Fruit fly (Drosophila melanogaster) S2 (cell line): Measurements from ENCODE around the gene Targ2.

Experiments used
- CG8478 ChIP-seq: fragments of >200 bp; optimal IDR thresholded peaks from 2 replicates; lab custom pipeline; 2018
- CTCF ChIP-seq, 2 experiments: fragments of >200 bp; optimal IDR thresholded peaks; 2 replicates each; lab custom pipeline; 2018

DNA sequence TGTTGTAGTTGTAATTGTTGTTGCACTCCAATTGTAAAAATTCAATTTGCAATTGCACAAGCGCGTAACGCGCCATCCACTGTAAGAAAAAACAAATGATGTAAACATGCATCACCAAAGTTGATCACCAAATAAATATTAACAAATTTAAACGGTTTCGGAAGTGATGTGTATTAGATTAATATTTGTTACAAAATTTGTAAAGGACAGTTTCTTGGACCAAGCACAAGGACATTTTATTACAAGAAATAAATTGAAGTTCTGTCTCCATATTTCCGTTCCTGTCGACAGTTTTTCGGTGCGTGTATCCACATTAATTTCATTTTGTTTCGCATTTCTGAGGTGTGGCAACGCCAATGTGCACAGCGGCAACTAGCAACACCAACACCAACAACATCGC lies 26.7 kb upstream of the Targ2 start:
- TF ChIP-seq CG8478 (lab: Kevin White, UChicago) (no peak), CTCF (optimal IDR thresholded peaks at IDR 0.05; lab: Kevin White, UChicago) (no peak)
